Worm (Caenorhabditis elegans): Measurements from ENCODE around the gene F49E12.7.

ce11 chrII:8386897-8387296, 9.0 kb downstream of the F49E12.7 start:
- TF ChIP-seq gmeb-1 (tag; optimal IDR thresholded peaks at IDR 0.05) (no peak), ama-1 (optimal IDR thresholded peaks at IDR 0.05) (no peak)
